Fruit fly (Drosophila melanogaster) whole organism, embryonic: Measurements from ENCODE around the gene CG14401.

Source experiments
- Abd-B ChIP-seq: fragments of 200-800 bp; sonication (Bioruptor generic); optimal IDR thresholded peaks from 2 replicates; lab custom pipeline; 2018; ENCODE audit warnings: missing biosample characterization, mild to moderate bottlenecking, missing genetic modification characterization, moderate library complexity
- B-H2 ChIP-seq: fragments of 200-800 bp; sonication (Bioruptor generic); optimal IDR thresholded peaks from 2 replicates; lab custom pipeline; 2018; ENCODE audit warnings: missing biosample characterization, mild to moderate bottlenecking, missing genetic modification characterization
- Blimp-1 ChIP-seq: fragments of 200-800 bp; sonication (Bioruptor generic); optimal IDR thresholded peaks from 3 replicates; lab custom pipeline; 2018; ENCODE audit warnings: missing biosample characterization, missing genetic modification characterization, mild to moderate bottlenecking, moderate library complexity, missing genetic modification reagents
- CG10366 ChIP-seq: fragments of 200-800 bp; sonication (Bioruptor generic); IDR thresholded peaks from 2 replicates; pipeline ENCODE4 v1.3.6; 2022; ENCODE audit warnings: missing biosample characterization, missing genetic modification characterization
- CG11085 ChIP-seq: fragments of 200-800 bp; sonication (Bioruptor generic); IDR thresholded peaks from 2 replicates; pipeline ENCODE4 v1.3.6; 2022; ENCODE audit warnings: missing biosample characterization, missing genetic modification characterization
- CG12769 ChIP-seq: fragments of 200-800 bp; sonication (Bioruptor generic); optimal IDR thresholded peaks from 2 replicates; lab custom pipeline; 2019; ENCODE audit warnings: missing biosample characterization, mild to moderate bottlenecking, missing genetic modification characterization, moderate library complexity
- CG15269 ChIP-seq: fragments of 200-800 bp; sonication (Bioruptor generic); optimal IDR thresholded peaks from 2 replicates; lab custom pipeline; 2018; ENCODE audit warnings: missing biosample characterization, mild to moderate bottlenecking, missing genetic modification characterization, moderate library complexity
- CG17359 ChIP-seq: fragments of 200-800 bp; sonication (Bioruptor generic); optimal IDR thresholded peaks from 3 replicates; lab custom pipeline; 2018; ENCODE audit warnings: missing biosample characterization, mild to moderate bottlenecking, missing genetic modification characterization, moderate library complexity
- CG18764 ChIP-seq: fragments of 200-800 bp; sonication (Bioruptor generic); optimal IDR thresholded peaks from 3 replicates; lab custom pipeline; 2016; ENCODE audit warnings: missing biosample characterization, missing genetic modification characterization
- CG2712 ChIP-seq: fragments of 200-800 bp; optimal IDR thresholded peaks from 3 replicates; lab custom pipeline; 2019; ENCODE audit warnings: missing biosample characterization, mild to moderate bottlenecking, missing genetic modification characterization, moderate library complexity
- CG2889 ChIP-seq: fragments of 200-800 bp; sonication (Bioruptor generic); IDR thresholded peaks from 3 replicates; pipeline ENCODE4 v1.3.6; 2022; ENCODE audit warnings: missing biosample characterization, missing genetic modification characterization
- CG34224 ChIP-seq: fragments of 200-800 bp; sonication (Bioruptor generic); IDR thresholded peaks from 3 replicates; pipeline ENCODE4 v1.3.6; 2022; ENCODE audit warnings: missing biosample characterization, missing genetic modification characterization; ENCODE audit not compliant: partially characterized antibody
- CG34422 ChIP-seq: fragments of 200-800 bp; sonication (Bioruptor generic); IDR thresholded peaks from 3 replicates; pipeline ENCODE4 v1.3.6; 2022; ENCODE audit warnings: missing biosample characterization, missing genetic modification characterization
- CG4282 ChIP-seq: fragments of 200-800 bp; sonication (Bioruptor generic); optimal IDR thresholded peaks from 2 replicates; lab custom pipeline; 2016; ENCODE audit warnings: missing biosample characterization, missing genetic modification characterization
- CG4617 ChIP-seq: fragments of 200-800 bp; sonication (Bioruptor generic); optimal IDR thresholded peaks from 3 replicates; lab custom pipeline; 2016; ENCODE audit warnings: missing biosample characterization, missing genetic modification characterization, borderline replicate concordance
- CG5180 ChIP-seq: fragments of 200-800 bp; sonication (Bioruptor generic); optimal IDR thresholded peaks from 3 replicates; lab custom pipeline; 2017; ENCODE audit warnings: missing biosample characterization, missing genetic modification characterization, mild to moderate bottlenecking, moderate library complexity, missing genetic modification reagents
- CG7839 ChIP-seq: fragments of 200-800 bp; sonication (Bioruptor generic); optimal IDR thresholded peaks from 3 replicates; lab custom pipeline; 2018; ENCODE audit warnings: missing biosample characterization, mild to moderate bottlenecking, missing genetic modification characterization, moderate library complexity
- CTCF ChIP-seq: fragments of 200-800 bp; sonication (Bioruptor generic); optimal IDR thresholded peaks from 2 replicates; lab custom pipeline; 2017; ENCODE audit warnings: missing biosample characterization, mild to moderate bottlenecking, missing genetic modification characterization, moderate library complexity
- CoRest ChIP-seq: fragments of 200-800 bp; sonication (Bioruptor generic); optimal IDR thresholded peaks from 3 replicates; lab custom pipeline; 2018; ENCODE audit warnings: missing biosample characterization, mild to moderate bottlenecking, missing genetic modification characterization, moderate library complexity
- Dip3 ChIP-seq: fragments of 200-800 bp; sonication (Bioruptor generic); optimal IDR thresholded peaks from 3 replicates; lab custom pipeline; 2016; ENCODE audit warnings: missing biosample characterization, missing genetic modification characterization
- Ets65A ChIP-seq: fragments of 200-800 bp; sonication (Bioruptor generic); peaks from one replicate; lab custom pipeline; 2016; ENCODE audit warnings: missing biosample characterization, missing genetic modification characterization
- Hr39 ChIP-seq: fragments of >200 bp; optimal IDR thresholded peaks from 2 replicates; lab custom pipeline; 2017
- Hr51 ChIP-seq, 2 experiments: fragments of 200-800 bp; sonication (Bioruptor generic); optimal IDR thresholded peaks; 2 replicates in 1 of 2; 3 replicates in 1 of 2; lab custom pipeline; 2016 to 2018; ENCODE audit warnings: missing biosample characterization in 2 of 2, missing genetic modification characterization in 2 of 2, mild to moderate bottlenecking in 1 of 2, moderate library complexity in 1 of 2
- Lpt ChIP-seq: fragments of >200 bp; optimal IDR thresholded peaks from 2 replicates; lab custom pipeline; 2018; ENCODE audit warnings: missing biosample characterization, missing genetic modification characterization
- Med ChIP-seq: fragments of 200-800 bp; sonication (Bioruptor generic); peaks from one replicate; lab custom pipeline; 2016; ENCODE audit warnings: missing biosample characterization, missing genetic modification characterization, mild to moderate bottlenecking, inconsistent platforms, moderate library complexity
- NC2α ChIP-seq: fragments of 200-800 bp; sonication (Bioruptor generic); optimal IDR thresholded peaks from 2 replicates; lab custom pipeline; 2016; ENCODE audit warnings: missing biosample characterization, missing genetic modification characterization
- Neu2 ChIP-seq: fragments of 200-800 bp; sonication (Bioruptor generic); optimal IDR thresholded peaks from 3 replicates; lab custom pipeline; 2016; ENCODE audit warnings: missing biosample characterization, missing genetic modification characterization, borderline replicate concordance
- Rx ChIP-seq: fragments of 200-800 bp; sonication (Bioruptor generic); IDR thresholded peaks from 2 replicates; pipeline ENCODE4 v1.3.6; 2022; ENCODE audit warnings: missing biosample characterization, missing genetic modification characterization
- Six4 ChIP-seq: fragments of 200-800 bp; sonication (Bioruptor generic); optimal IDR thresholded peaks from 2 replicates; lab custom pipeline; 2016; ENCODE audit warnings: missing biosample characterization, missing genetic modification characterization
- Sry-β ChIP-seq: fragments of 200-800 bp; sonication (Bioruptor generic); optimal IDR thresholded peaks from 2 replicates; lab custom pipeline; 2018; ENCODE audit warnings: missing biosample characterization, mild to moderate bottlenecking, missing genetic modification characterization, moderate library complexity
- TFAM ChIP-seq: fragments of 200-800 bp; sonication (Bioruptor generic); optimal IDR thresholded peaks from 2 replicates; lab custom pipeline; 2017; ENCODE audit warnings: missing biosample characterization, missing genetic modification characterization, inconsistent platforms
- Usf ChIP-seq: fragments of 200-800 bp; sonication (Bioruptor generic); optimal IDR thresholded peaks from 2 replicates; lab custom pipeline; 2017; ENCODE audit warnings: missing genotype, missing biosample characterization, missing genetic modification characterization
- bcd ChIP-seq: fragments of 200-800 bp; sonication (Bioruptor generic); optimal IDR thresholded peaks from 2 replicates; lab custom pipeline; 2017; ENCODE audit warnings: missing biosample characterization, mild to moderate bottlenecking, missing genetic modification characterization
- cas ChIP-seq: fragments of 200-800 bp; sonication (Bioruptor generic); IDR thresholded peaks from 2 replicates; pipeline ENCODE4 v1.3.6; 2022; ENCODE audit warnings: missing biosample characterization, missing genetic modification characterization
- dmrt99B ChIP-seq: fragments of 200-800 bp; sonication (Bioruptor generic); optimal IDR thresholded peaks from 2 replicates; lab custom pipeline; 2018; ENCODE audit warnings: missing biosample characterization, mild to moderate bottlenecking, missing genetic modification characterization, moderate library complexity
- ems ChIP-seq: fragments of 200-800 bp; sonication (Bioruptor generic); optimal IDR thresholded peaks from 3 replicates; lab custom pipeline; 2016; ENCODE audit warnings: missing biosample characterization, missing genetic modification characterization
- en ChIP-seq: fragments of 200-800 bp; sonication (Bioruptor generic); optimal IDR thresholded peaks from 2 replicates; lab custom pipeline; 2016; ENCODE audit warnings: missing biosample characterization, missing genetic modification characterization
- fd3F ChIP-seq: fragments of 200-800 bp; sonication (Bioruptor generic); optimal IDR thresholded peaks from 2 replicates; lab custom pipeline; 2018; ENCODE audit warnings: missing biosample characterization, mild to moderate bottlenecking, missing genetic modification characterization, moderate library complexity
- gem ChIP-seq: fragments of 200-800 bp; sonication (Bioruptor generic); optimal IDR thresholded peaks from 2 replicates; lab custom pipeline; 2019; ENCODE audit warnings: missing biosample characterization, mild to moderate bottlenecking, missing genetic modification characterization, moderate library complexity
- gro ChIP-seq: fragments of 200-800 bp; sonication (Bioruptor generic); optimal IDR thresholded peaks from 2 replicates; lab custom pipeline; 2016; ENCODE audit warnings: missing biosample characterization, missing genetic modification characterization
- ind ChIP-seq: fragments of 200-800 bp; sonication (Bioruptor generic); optimal IDR thresholded peaks from 3 replicates; lab custom pipeline; 2016; ENCODE audit warnings: missing biosample characterization, missing genetic modification characterization
- nerfin-2 ChIP-seq: fragments of 200-800 bp; sonication (Bioruptor generic); IDR thresholded peaks from 2 replicates; pipeline ENCODE4 v1.3.6; 2022; ENCODE audit warnings: missing biosample characterization, missing genetic modification characterization; ENCODE audit not compliant: partially characterized antibody
- pnt ChIP-seq: fragments of 200-800 bp; sonication (Bioruptor generic); optimal IDR thresholded peaks from 3 replicates; lab custom pipeline; 2016; ENCODE audit warnings: missing biosample characterization, missing genetic modification characterization
- rib ChIP-seq: fragments of 200-800 bp; sonication (Bioruptor generic); IDR thresholded peaks from 2 replicates; pipeline ENCODE4 v1.3.6; 2022; ENCODE audit warnings: missing biosample characterization, missing genetic modification characterization
- sens ChIP-seq: fragments of 200-800 bp; sonication (Bioruptor generic); peaks from one replicate; lab custom pipeline; 2016; ENCODE audit warnings: missing biosample characterization, missing genetic modification characterization
- sisA ChIP-seq: fragments of 200-800 bp; sonication (Bioruptor generic); IDR thresholded peaks from 2 replicates; pipeline ENCODE4 v1.3.6; 2022; ENCODE audit warnings: missing biosample characterization, missing genetic modification characterization
- tio ChIP-seq: fragments of 200-800 bp; sonication (Bioruptor generic); optimal IDR thresholded peaks from 2 replicates; lab custom pipeline; 2017; ENCODE audit warnings: missing biosample characterization, missing genetic modification characterization, inconsistent platforms
- wor ChIP-seq: fragments of 200-800 bp; sonication (Bioruptor generic); IDR thresholded peaks from 2 replicates; pipeline ENCODE4 v1.3.6; 2022; ENCODE audit warnings: missing biosample characterization, missing genetic modification characterization

Gene CG14401

DNA sequence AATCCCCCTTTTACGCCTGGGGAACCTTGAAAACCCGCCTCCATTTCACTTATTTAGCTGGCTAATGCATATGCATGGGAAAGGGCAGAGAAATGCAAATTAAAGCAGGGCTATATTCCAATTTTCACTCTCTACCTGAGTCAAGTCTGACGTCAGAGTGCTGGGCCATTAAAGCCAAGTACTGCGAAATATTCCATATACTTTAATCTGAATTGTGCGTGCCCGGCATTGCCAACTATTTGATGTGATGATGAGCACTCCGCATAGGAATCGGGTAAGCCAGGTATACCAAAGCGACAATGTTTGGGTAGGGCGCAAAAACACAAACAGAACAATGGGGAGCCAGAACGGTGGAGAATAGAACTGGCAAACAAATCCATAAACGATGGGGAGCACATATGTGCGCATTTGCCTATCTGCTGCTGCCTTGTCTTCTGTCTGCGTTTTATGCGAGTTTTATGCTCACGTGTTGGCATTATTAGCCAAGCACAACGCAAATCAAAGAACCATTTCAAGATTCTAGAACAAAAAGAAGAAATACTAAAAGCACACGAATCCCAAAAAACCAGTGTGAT lies 10.0 kb downstream of the CG14401 start (continued):
- TF ChIP-seq Blimp-1 (GFP tag; lab: Kevin White, UChicago) = no peak
- peak; percentile 16 for TF ChIP-seq B-H2 (GFP tag; lab: Kevin White, UChicago)
- no peak for TF ChIP-seq CTCF (GFP tag; lab: Kevin White, UChicago)
- TF ChIP-seq Lpt = no peak
- TF ChIP-seq Rx (GFP tag; lab: Robert Waterston, UW) = no peak

DNA sequence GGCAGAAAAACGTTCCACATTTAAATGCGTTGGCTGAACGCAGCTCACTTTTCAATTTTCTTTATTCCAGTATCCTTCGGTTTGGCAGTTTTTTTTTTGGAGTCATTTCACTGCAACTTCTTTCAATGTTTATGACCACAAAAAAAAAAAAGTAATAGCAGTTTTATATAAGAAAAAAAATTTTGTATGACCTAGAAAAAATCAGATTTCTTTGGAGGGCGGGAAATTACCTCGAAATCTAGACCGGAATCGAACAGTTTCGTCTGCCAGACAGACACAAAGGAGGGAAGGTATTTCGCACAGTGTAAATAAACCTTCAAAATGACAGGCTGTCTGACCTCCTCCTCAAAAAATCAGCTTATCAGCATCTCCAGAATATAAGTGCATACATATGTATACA lies 10.8 kb downstream of the CG14401 start:
- TF ChIP-seq gem (tag; lab: Kevin White, UChicago) = peak; percentile 3
- peak; percentile 43 for TF ChIP-seq Med (GFP tag; lab: Kevin White, UChicago)
- TF ChIP-seq ind (GFP tag; lab: Kevin White, UChicago) = peak; percentile 10
- TF ChIP-seq Sry-β (GFP tag; lab: Kevin White, UChicago) = no peak
- no peak for TF ChIP-seq CG2712 (tag; lab: Kevin White, UChicago)
- peak; percentile 71 for TF ChIP-seq Ets65A (GFP tag; lab: Kevin White, UChicago)
- no peak for TF ChIP-seq Hr39
- TF ChIP-seq Usf (GFP tag; lab: Kevin White, UChicago) = no peak
- TF ChIP-seq wor = no peak
- no peak for TF ChIP-seq en (GFP tag; lab: Kevin White, UChicago)
- TF ChIP-seq CG12769 (tag; lab: Kevin White, UChicago) = no peak
- TF ChIP-seq sens (GFP tag; lab: Kevin White, UChicago) = peak; percentile 26
- TF ChIP-seq CG10366 (GFP tag; lab: Robert Waterston, UW) = no peak
- TF ChIP-seq tio (GFP tag; lab: Kevin White, UChicago) = peak; percentile 3
- TF ChIP-seq Abd-B (GFP tag; lab: Kevin White, UChicago) = no peak
- TF ChIP-seq CG18764 (GFP tag; lab: Kevin White, UChicago) = no peak
- TF ChIP-seq ems (GFP tag; lab: Kevin White, UChicago) = no peak

DNA sequence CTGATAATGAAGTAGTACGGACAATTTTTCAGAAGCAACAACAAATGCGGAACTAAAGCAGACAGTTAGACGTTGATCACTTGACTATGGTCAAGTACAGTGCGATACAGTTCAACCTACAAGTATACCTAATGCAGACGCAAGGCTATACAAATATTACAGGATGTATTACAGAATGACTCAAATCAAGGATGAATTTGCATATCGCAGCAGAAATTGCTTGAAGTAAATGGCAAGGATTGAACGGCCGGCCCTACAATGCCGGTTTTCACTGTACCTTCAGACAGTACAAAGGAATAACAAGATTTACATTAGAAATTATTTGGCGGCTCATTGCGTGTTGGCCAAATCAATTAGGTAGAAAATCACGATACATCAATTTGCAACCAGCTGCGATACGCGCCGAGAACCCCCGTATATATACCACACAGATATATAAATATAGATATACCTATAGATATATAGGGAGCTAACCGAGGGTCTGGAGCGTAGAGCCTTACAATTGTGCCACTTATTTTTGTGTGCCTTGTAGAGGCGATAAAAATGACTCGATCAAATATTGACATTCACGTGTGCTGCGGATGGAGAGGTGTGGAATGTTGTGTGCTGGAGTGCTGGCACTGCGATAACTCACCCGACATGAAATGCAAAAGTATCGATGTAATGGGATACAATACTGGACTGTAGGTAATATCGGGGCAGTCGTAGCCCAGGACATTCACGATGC lies 11.9 kb downstream of the CG14401 start:
- TF ChIP-seq Six4 (peak; percentile 4), rib (GFP tag; lab: Robert Waterston, UW) (peak; percentile 74), CG4282 (no peak), CG15269 (tag; lab: Kevin White, UChicago) (peak; percentile 54), dmrt99B (tag; lab: Kevin White, UChicago) (peak; percentile 29), CG5180 (GFP tag; lab: Kevin White, UChicago) (peak; percentile 19), CG2889 (GFP tag; lab: Robert Waterston, UW) (no peak), pnt (peak; percentile 15), Neu2 (GFP tag; lab: Kevin White, UChicago) (no peak), CoRest (tag; lab: Kevin White, UChicago) (peak; percentile 30), CG34224 (GFP tag; lab: Robert Waterston, UW) (no peak), CG34422 (GFP tag; lab: Robert Waterston, UW) (no peak), CG4617 (GFP tag; lab: Kevin White, UChicago) (no peak), TFAM (no peak), Hr51 (GFP tag; optimal IDR thresholded peaks at IDR 0.05; lab: Kevin White, UChicago) (peak in 1 of 2 experiments; percentile 36), CG11085 (GFP tag; lab: Robert Waterston, UW) (peak; percentile 50; the same call in 1 of the 2 replicates), CG7839 (tag; lab: Kevin White, UChicago) (peak; percentile 65), sisA (peak; percentile 55), NC2α (no peak), Dip3 (GFP tag; lab: Kevin White, UChicago) (peak; percentile 54), bcd (peak; percentile 50), fd3F (GFP tag; lab: Kevin White, UChicago) (peak; percentile 26), CG17359 (tag; lab: Kevin White, UChicago) (peak; percentile 26), nerfin-2 (GFP tag; lab: Robert Waterston, UW) (no peak), cas (GFP tag; lab: Robert Waterston, UW) (no peak), gro (GFP tag; lab: Kevin White, UChicago) (peak; percentile 67)
